Worm (Caenorhabditis elegans): ENCODE results near the gene F21H12.3.

ce11 chrII:6082620-6083019 is at the start of gene F21H12.3:
- TF ChIP-seq W03F9.2 (tag; optimal IDR thresholded peaks at IDR 0.05), result no peak
- no peak for TF ChIP-seq him-1 (tag; optimal IDR thresholded peaks at IDR 0.05)
